Worm (Caenorhabditis elegans): ENCODE results near the gene C56G2.15.

Gene C56G2.15

DNA sequence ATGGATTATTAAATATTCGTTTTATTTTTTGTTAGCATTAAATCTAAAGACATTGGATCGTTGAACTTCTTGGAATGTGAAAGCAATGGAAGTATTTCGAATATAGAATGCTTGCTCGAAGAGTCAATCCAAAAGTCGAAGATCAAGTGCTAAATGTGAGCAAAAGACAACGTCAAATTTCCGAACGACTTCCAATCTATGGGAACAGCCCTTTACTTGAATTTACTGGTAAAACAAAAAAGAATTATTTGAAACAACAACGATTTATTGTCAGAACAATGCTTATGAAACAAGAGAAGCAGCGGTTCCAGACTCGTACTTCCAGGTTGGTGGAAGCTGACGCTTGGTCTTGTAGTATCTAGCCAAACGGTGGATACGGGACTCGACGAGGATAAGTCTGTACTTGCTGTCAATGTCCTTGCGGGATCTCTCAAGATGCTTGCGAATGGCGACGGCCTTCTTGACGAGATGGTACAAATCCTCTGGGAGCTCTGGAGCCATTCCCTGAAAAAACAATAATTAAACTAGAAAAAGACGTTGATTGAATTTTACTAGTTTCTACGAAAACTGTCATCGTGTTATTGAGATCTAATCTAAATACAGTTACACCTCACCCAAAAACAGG, 6.3 kb upstream of the C56G2.15 start (continued):
- TF ChIP-seq Y75B8A.6 (GFP tag; IDR thresholded peaks at IDR 0.05) (0 out of 2 replicates have a peak, but pooled peaks have one; percentile 6), T26A8.4 (GFP tag; IDR thresholded peaks at IDR 0.05) (peak; percentile 48; the same call in 1 of the 2 replicates), set-16 (GFP tag; IDR thresholded peaks at IDR 0.05) (no peak), Y5F2A.4 (GFP tag; optimal IDR thresholded peaks at IDR 0.05) (no peak), nhr-237 (tag; optimal IDR thresholded peaks at IDR 0.05) (no peak), dmd-9 (GFP tag; IDR thresholded peaks at IDR 0.05) (no peak), nhr-28 (tag; optimal IDR thresholded peaks at IDR 0.05) (no peak), F37D6.2 (tag; optimal IDR thresholded peaks at IDR 0.05) (no peak), zfp-3 (GFP tag; conservative IDR thresholded peaks at IDR 0.05) (no peak), sdz-12 (GFP tag; optimal IDR thresholded peaks at IDR 0.05) (no peak), lim-7 (GFP tag; IDR thresholded peaks at IDR 0.05) (peak; percentile 3; the same call in 1 of the 2 replicates), fos-1 (tag; optimal IDR thresholded peaks at IDR 0.05) (peak; percentile 21), dmd-8 (GFP tag; IDR thresholded peaks at IDR 0.05) (0 out of 2 replicates have a peak, but pooled peaks have one; percentile 6), mxl-2 (GFP tag; conservative IDR thresholded peaks at IDR 0.05) (no peak), mxl-3 (GFP tag; optimal IDR thresholded peaks at IDR 0.05) (no peak), mes-2 (tag; optimal IDR thresholded peaks at IDR 0.05; ENCODE audit: poor library complexity, severe bottlenecking) (peak; percentile 28), hlh-30 (tag; optimal IDR thresholded peaks at IDR 0.05; ENCODE audit: insufficient read depth) (no peak), cey-2 (tag; optimal IDR thresholded peaks at IDR 0.05; ENCODE audit: borderline replicate concordance, insufficient read depth) (no peak), F49E8.2 (tag; optimal IDR thresholded peaks at IDR 0.05; ENCODE audit: borderline replicate concordance) (peak; percentile 94), zag-1 (tag; optimal IDR thresholded peaks at IDR 0.05) (no peak), rbr-2 (tag; optimal IDR thresholded peaks at IDR 0.05) (no peak), aha-1 (tag) (peak; percentile 5), F10B5.3 (tag; optimal IDR thresholded peaks at IDR 0.05) (no peak)

- TF ChIP-seq mxl-3 (GFP tag; optimal IDR thresholded peaks at IDR 0.05), result no peak
- TF ChIP-seq unc-62 (GFP tag; optimal IDR thresholded peaks at IDR 0.05 in 1 of 2), result peak in 1 of 2 experiments; percentile 97
- no peak for TF ChIP-seq unc-62 (tag; optimal IDR thresholded peaks at IDR 0.05)
These were observed 825 bp upstream of the C56G2.15 start for ce11 chrIII:6368524-6368923.

- TF ChIP-seq saeg-2 (GFP tag; IDR thresholded peaks at IDR 0.05) (no peak), ZK546.5 (tag; optimal IDR thresholded peaks at IDR 0.05) (no peak), nhr-77 (tag; optimal IDR thresholded peaks at IDR 0.05) (no peak), mdl-1 (tag; optimal IDR thresholded peaks at IDR 0.05) (peak in 1 of 2 experiments; percentile 18), zip-11 (GFP tag; IDR thresholded peaks at IDR 0.05) (no peak), gei-8 (GFP tag; optimal IDR thresholded peaks at IDR 0.05) (no peak), Y105C5A.15 (GFP tag; IDR thresholded peaks at IDR 0.05) (no peak), spr-1 (tag; optimal IDR thresholded peaks at IDR 0.05) (no peak), daf-12 (tag; optimal IDR thresholded peaks at IDR 0.05) (no peak), nhr-28 (tag; optimal IDR thresholded peaks at IDR 0.05) (peak; percentile 54), lin-38 (GFP tag; IDR thresholded peaks at IDR 0.05) (peak; percentile 33; the same call in 1 of the 2 replicates), lsy-2 (tag; optimal IDR thresholded peaks at IDR 0.05) (peak in 1 of 2 experiments; percentile 13), duxl-1 (tag; optimal IDR thresholded peaks at IDR 0.05; ENCODE audit: poor library complexity) (no peak), zip-2 (tag; optimal IDR thresholded peaks at IDR 0.05) (no peak), unc-62 (GFP tag; optimal IDR thresholded peaks at IDR 0.05 in 1 of 2) (peak in 1 of 2 experiments; percentile 99), unc-62 (tag; optimal IDR thresholded peaks at IDR 0.05) (no peak), madf-9 (GFP tag; conservative IDR thresholded peaks at IDR 0.05) (no peak), R02D3.7 (tag; optimal IDR thresholded peaks at IDR 0.05) (no peak), ztf-7 (tag; optimal IDR thresholded peaks at IDR 0.05) (no peak), pha-4 (GFP tag; IDR thresholded peaks at IDR 0.05) (no peak), pha-4 (tag; optimal IDR thresholded peaks at IDR 0.05) (no peak), ceh-32 (tag; optimal IDR thresholded peaks at IDR 0.05; ENCODE audit: poor library complexity) (no peak), pqm-1 (tag; optimal IDR thresholded peaks at IDR 0.05) (no peak), mxl-3 (GFP tag; optimal IDR thresholded peaks at IDR 0.05) (no peak), F49E8.2 (tag; optimal IDR thresholded peaks at IDR 0.05; ENCODE audit: borderline replicate concordance) (no peak), ceh-20 (GFP tag; IDR thresholded peaks at IDR 0.05) (no peak), nhr-76 (tag; optimal IDR thresholded peaks at IDR 0.05) (no peak), lin-15B (tag; optimal IDR thresholded peaks at IDR 0.05) (no peak), F37D6.2 (tag; optimal IDR thresholded peaks at IDR 0.05) (no peak)
These were observed 3.3 kb downstream of the C56G2.15 start for ce11 chrIII:6364395-6364794.

All from whole organism, L4 larva.